Worm (Caenorhabditis elegans): Measurements from ENCODE around the gene Y32G9B.1.

DNA sequence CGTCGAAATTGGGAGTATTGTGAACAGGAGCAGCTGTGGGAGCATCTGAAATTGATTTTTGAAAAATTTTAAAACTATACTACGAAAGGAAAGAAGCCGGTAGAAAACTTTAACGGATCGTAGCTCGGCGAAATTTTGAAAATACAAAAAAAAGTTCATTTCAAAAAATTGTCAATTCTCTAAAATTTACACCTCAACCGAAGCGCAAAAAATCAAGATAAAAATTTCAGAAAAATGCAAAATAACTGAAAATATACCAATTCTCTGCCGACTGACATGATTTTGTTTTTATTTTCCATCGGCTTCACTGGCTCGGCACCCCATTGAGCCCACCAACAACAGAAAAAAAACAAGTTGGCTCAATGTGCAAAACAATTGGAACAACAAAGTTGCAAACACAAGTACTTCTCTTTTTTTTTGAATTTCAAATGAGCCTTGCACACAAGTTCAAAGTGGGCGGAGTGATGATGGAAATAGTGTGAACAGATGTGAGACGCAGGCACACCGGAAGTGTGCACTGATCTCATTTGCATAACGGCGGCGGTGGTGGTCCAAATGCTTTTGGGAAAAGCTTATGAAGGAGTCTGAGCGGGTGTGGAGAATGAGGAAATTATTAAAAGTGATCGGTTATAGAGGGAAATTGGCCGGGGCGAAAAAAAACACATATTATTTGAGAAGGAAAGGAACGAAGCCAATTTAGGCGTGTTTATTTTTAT is 54.8 kb downstream of the Y32G9B.1 start, which contains the start of gene F36H9.7:
- TF ChIP-seq ama-1 (optimal IDR thresholded peaks at IDR 0.05) = no peak
- TF ChIP-seq hmg-1.1 (GFP tag; IDR thresholded peaks at IDR 0.05) = no peak
- TF ChIP-seq nhr-102 (tag; optimal IDR thresholded peaks at IDR 0.05) = no peak
- TF ChIP-seq unc-39 (tag; optimal IDR thresholded peaks at IDR 0.05) = no peak
- TF ChIP-seq mdt-29 (GFP tag; IDR thresholded peaks at IDR 0.05) = no peak
- no peak for TF ChIP-seq nhr-11 (tag; optimal IDR thresholded peaks at IDR 0.05)
- TF ChIP-seq ztf-11 (tag; optimal IDR thresholded peaks at IDR 0.05) = no peak
- TF ChIP-seq zag-1 (tag; optimal IDR thresholded peaks at IDR 0.05) = no peak
- TF ChIP-seq F37D6.2 (tag; optimal IDR thresholded peaks at IDR 0.05) = no peak
- TF ChIP-seq mep-1 (tag; optimal IDR thresholded peaks at IDR 0.05) = no peak
- no peak for TF ChIP-seq tra-1 (GFP tag; IDR thresholded peaks at IDR 0.05)

Measured in whole organism, L4 larva.